Worm (Caenorhabditis elegans): Measurements from ENCODE around the gene sup-12.

DNA sequence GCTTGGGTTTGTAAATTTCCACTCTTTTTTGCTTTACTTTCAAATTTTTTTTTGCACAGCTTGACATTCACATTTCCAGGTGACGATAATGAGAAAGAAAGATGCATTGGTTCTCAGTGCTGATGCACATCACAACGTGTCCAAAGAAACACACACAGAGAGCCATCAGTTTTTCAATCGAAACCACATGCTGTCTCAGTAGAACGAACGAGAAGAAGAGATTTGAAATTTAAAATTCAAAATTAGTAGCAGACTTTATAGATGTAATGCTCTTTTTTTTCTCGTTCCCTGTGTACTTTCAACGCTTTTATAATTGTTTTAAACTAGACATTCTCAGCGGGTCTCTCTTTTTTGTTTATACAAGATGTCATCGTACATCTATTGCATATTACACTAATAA is 33.1 kb downstream of the sup-12 start:
- TF ChIP-seq madf-9 (GFP tag; conservative IDR thresholded peaks at IDR 0.05) = no peak
- TF ChIP-seq pha-4 (GFP tag; IDR thresholded peaks at IDR 0.05) = no peak
- no peak for TF ChIP-seq pha-4 (tag; optimal IDR thresholded peaks at IDR 0.05)
- no peak for TF ChIP-seq skn-1 (tag; optimal IDR thresholded peaks at IDR 0.05)
- no peak for TF ChIP-seq lin-29 (GFP tag; IDR thresholded peaks at IDR 0.05)
- TF ChIP-seq ctbp-1 (GFP tag; IDR thresholded peaks at IDR 0.05) = no peak
- TF ChIP-seq lin-13 (GFP tag; optimal IDR thresholded peaks at IDR 0.05) = no peak
- no peak for TF ChIP-seq snpc-1.2 (GFP tag; IDR thresholded peaks at IDR 0.05)
- TF ChIP-seq zag-1 (tag; optimal IDR thresholded peaks at IDR 0.05) = no peak
- no peak for TF ChIP-seq pqm-1 (tag; optimal IDR thresholded peaks at IDR 0.05)
- TF ChIP-seq ceh-82 (tag; optimal IDR thresholded peaks at IDR 0.05) = no peak
- no peak for TF ChIP-seq dpl-1 (GFP tag; optimal IDR thresholded peaks at IDR 0.05)
